Fruit fly (Drosophila melanogaster) whole organism, embryonic: ENCODE measurements around the gene Arp8.

Source experiments
- ATbp ChIP-seq: fragments of 200-800 bp; sonication (Bioruptor generic); optimal IDR thresholded peaks from 2 replicates; lab custom pipeline; 2017; ENCODE audit warnings: missing biosample characterization, mild to moderate bottlenecking, missing genetic modification characterization, missing genetic modification reagents
- Abd-B ChIP-seq: fragments of 200-800 bp; sonication (Bioruptor generic); optimal IDR thresholded peaks from 2 replicates; lab custom pipeline; 2018; ENCODE audit warnings: missing biosample characterization, mild to moderate bottlenecking, missing genetic modification characterization, moderate library complexity
- B-H1 ChIP-seq: fragments of 200-800 bp; sonication (Bioruptor generic); IDR thresholded peaks from 3 replicates; pipeline ENCODE4 v1.3.6; 2022; ENCODE audit warnings: missing biosample characterization, missing genetic modification characterization
- CG10147 ChIP-seq: fragments of 200-800 bp; sonication (Bioruptor generic); optimal IDR thresholded peaks from 2 replicates; lab custom pipeline; 2019; ENCODE audit warnings: missing biosample characterization, mild to moderate bottlenecking, missing genetic modification characterization, moderate library complexity
- CG10543 ChIP-seq: fragments of 200-800 bp; sonication (Bioruptor generic); optimal IDR thresholded peaks from 3 replicates; lab custom pipeline; 2017; ENCODE audit warnings: missing biosample characterization, mild to moderate bottlenecking, missing genetic modification characterization, moderate library complexity
- CG12391 ChIP-seq: fragments of 200-800 bp; sonication (Bioruptor generic); optimal IDR thresholded peaks from 3 replicates; lab custom pipeline; 2018; ENCODE audit warnings: missing biosample characterization, mild to moderate bottlenecking, missing genetic modification characterization, moderate library complexity
- CG1603 ChIP-seq: fragments of 200-800 bp; sonication (Bioruptor generic); optimal IDR thresholded peaks from 2 replicates; lab custom pipeline; 2019; ENCODE audit warnings: missing biosample characterization, mild to moderate bottlenecking, missing genetic modification characterization, moderate library complexity
- CG16815 ChIP-seq: fragments of 200-800 bp; sonication (Bioruptor generic); optimal IDR thresholded peaks from 3 replicates; lab custom pipeline; 2017; ENCODE audit warnings: missing biosample characterization, mild to moderate bottlenecking, missing genetic modification characterization
- CG16863 ChIP-seq: fragments of 200-800 bp; sonication (Bioruptor generic); optimal IDR thresholded peaks from 3 replicates; lab custom pipeline; 2016; ENCODE audit warnings: missing biosample characterization, missing genetic modification characterization
- CG17359 ChIP-seq: fragments of 200-800 bp; sonication (Bioruptor generic); optimal IDR thresholded peaks from 3 replicates; lab custom pipeline; 2018; ENCODE audit warnings: missing biosample characterization, mild to moderate bottlenecking, missing genetic modification characterization, moderate library complexity
- CG18599 ChIP-seq: fragments of 200-800 bp; sonication (Bioruptor generic); optimal IDR thresholded peaks from 3 replicates; lab custom pipeline; 2017; ENCODE audit warnings: missing biosample characterization, missing genetic modification characterization, mild to moderate bottlenecking, moderate library complexity, missing genetic modification reagents
- CG18619 ChIP-seq: fragments of 200-800 bp; sonication (Bioruptor generic); optimal IDR thresholded peaks from 3 replicates; lab custom pipeline; 2017; ENCODE audit warnings: missing biosample characterization, mild to moderate bottlenecking, missing genetic modification characterization
- CG2120 ChIP-seq: fragments of 200-800 bp; sonication (Bioruptor generic); optimal IDR thresholded peaks from 3 replicates; lab custom pipeline; 2016; ENCODE audit warnings: missing biosample characterization, missing genetic modification characterization
- CG32532 ChIP-seq: fragments of 200-800 bp; sonication (Bioruptor generic); IDR thresholded peaks from 2 replicates; pipeline ENCODE4 v1.3.6; 2022; ENCODE audit warnings: missing biosample characterization, missing genetic modification characterization
- CG3281 ChIP-seq: fragments of 200-800 bp; sonication (Bioruptor generic); optimal IDR thresholded peaks from 3 replicates; lab custom pipeline; 2017; ENCODE audit warnings: missing biosample characterization, mild to moderate bottlenecking, missing genetic modification characterization
- CG4424 ChIP-seq: fragments of 200-800 bp; sonication (Bioruptor generic); optimal IDR thresholded peaks from 3 replicates; lab custom pipeline; 2016; ENCODE audit warnings: missing biosample characterization, missing genetic modification characterization
- CG9817 ChIP-seq: fragments of 200-800 bp; sonication (Bioruptor generic); optimal IDR thresholded peaks from 2 replicates; lab custom pipeline; 2018; ENCODE audit warnings: missing biosample characterization, mild to moderate bottlenecking, missing genetic modification characterization, moderate library complexity
- Chrac-16 ChIP-seq: fragments of 200-800 bp; sonication (Bioruptor generic); optimal IDR thresholded peaks from 3 replicates; lab custom pipeline; 2016; ENCODE audit warnings: missing biosample characterization, missing genetic modification characterization
- Dip3 ChIP-seq: fragments of 200-800 bp; sonication (Bioruptor generic); optimal IDR thresholded peaks from 3 replicates; lab custom pipeline; 2016; ENCODE audit warnings: missing biosample characterization, missing genetic modification characterization
- Ets97D ChIP-seq: fragments of 200-800 bp; sonication (Bioruptor generic); optimal IDR thresholded peaks from 3 replicates; lab custom pipeline; 2016; ENCODE audit warnings: missing biosample characterization, missing genetic modification characterization
- Gug ChIP-seq: fragments of 200-800 bp; sonication (Bioruptor generic); IDR thresholded peaks from 4 replicates; pipeline ENCODE4 v1.3.6; 2022; ENCODE audit warnings: missing biosample characterization, missing genetic modification characterization
- Myb ChIP-seq: fragments of 200-800 bp; sonication (Bioruptor generic); optimal IDR thresholded peaks from 2 replicates; lab custom pipeline; 2016; ENCODE audit warnings: missing biosample characterization, missing genetic modification characterization
- Ravus ChIP-seq: fragments of 200-800 bp; sonication (Bioruptor generic); IDR thresholded peaks from 2 replicates; pipeline ENCODE4 v1.3.6; 2022; ENCODE audit warnings: missing biosample characterization, missing genetic modification characterization
- Side ChIP-seq: fragments of 200-800 bp; sonication (Bioruptor generic); optimal IDR thresholded peaks from 2 replicates; lab custom pipeline; 2016; ENCODE audit warnings: missing biosample characterization, missing genetic modification characterization
- ato ChIP-seq: fragments of 200-800 bp; sonication (Bioruptor generic); IDR thresholded peaks from 2 replicates; pipeline ENCODE4 v1.3.6; 2022; ENCODE audit warnings: missing biosample characterization, missing genetic modification characterization; ENCODE audit not compliant: partially characterized antibody
- bsh ChIP-seq, 2 experiments: fragments of 200-800 bp; sonication (Bioruptor generic); optimal IDR thresholded peaks; 2 replicates each; lab custom pipeline; 2017 to 2018; ENCODE audit warnings: mild to moderate bottlenecking in 2 of 2, missing biosample characterization in 2 of 2, missing genetic modification characterization in 2 of 2, moderate library complexity in 1 of 2
- chif ChIP-seq, 2 experiments: fragments of 200-800 bp; sonication (Bioruptor generic); optimal IDR thresholded peaks; 3 replicates each; lab custom pipeline; 2016; ENCODE audit warnings: missing biosample characterization in 2 of 2, missing genetic modification characterization in 2 of 2
- chinmo ChIP-seq: fragments of 200-800 bp; sonication (Bioruptor generic); IDR thresholded peaks from 4 replicates; pipeline ENCODE4 v1.3.6; 2022; ENCODE audit warnings: missing biosample characterization, missing genetic modification characterization; ENCODE audit not compliant: partially characterized antibody
- emc ChIP-seq: fragments of 200-800 bp; sonication (Bioruptor generic); optimal IDR thresholded peaks from 2 replicates; lab custom pipeline; 2016; ENCODE audit warnings: missing biosample characterization, missing genetic modification characterization
- fd102C ChIP-seq: fragments of 200-800 bp; sonication (Bioruptor generic); optimal IDR thresholded peaks from 2 replicates; lab custom pipeline; 2018; ENCODE audit warnings: missing biosample characterization, mild to moderate bottlenecking, missing genetic modification characterization, moderate library complexity
- grau ChIP-seq: fragments of 200-800 bp; optimal IDR thresholded peaks from 3 replicates; lab custom pipeline; 2019; ENCODE audit warnings: missing biosample characterization, mild to moderate bottlenecking, missing genetic modification characterization, moderate library complexity
- gsb-n ChIP-seq: fragments of 200-800 bp; sonication (Bioruptor generic); optimal IDR thresholded peaks from 3 replicates; lab custom pipeline; 2018; ENCODE audit warnings: missing biosample characterization, mild to moderate bottlenecking, missing genetic modification characterization
- ind ChIP-seq: fragments of 200-800 bp; sonication (Bioruptor generic); optimal IDR thresholded peaks from 3 replicates; lab custom pipeline; 2016; ENCODE audit warnings: missing biosample characterization, missing genetic modification characterization
- maf-S ChIP-seq: fragments of 200-800 bp; sonication (Bioruptor generic); optimal IDR thresholded peaks from 2 replicates; lab custom pipeline; 2016; ENCODE audit warnings: missing biosample characterization, missing genetic modification characterization
- nmo ChIP-seq: fragments of 200-800 bp; sonication (Bioruptor generic); optimal IDR thresholded peaks from 2 replicates; lab custom pipeline; 2018; ENCODE audit warnings: missing biosample characterization, mild to moderate bottlenecking, missing genetic modification characterization, moderate library complexity
- nom ChIP-seq: fragments of 200-800 bp; sonication (Bioruptor generic); optimal IDR thresholded peaks from 2 replicates; lab custom pipeline; 2017; ENCODE audit warnings: missing biosample characterization, missing genetic modification characterization, mild to moderate bottlenecking, moderate library complexity, missing genetic modification reagents
- org-1 ChIP-seq: fragments of 200-800 bp; sonication (Bioruptor generic); optimal IDR thresholded peaks from 2 replicates; lab custom pipeline; 2017; ENCODE audit warnings: missing biosample characterization, missing genetic modification characterization
- pb ChIP-seq: fragments of 200-800 bp; sonication (Bioruptor generic); optimal IDR thresholded peaks from 3 replicates; lab custom pipeline; 2016; ENCODE audit warnings: missing biosample characterization, missing genetic modification characterization
- phol ChIP-seq: fragments of 200-800 bp; sonication (Bioruptor generic); optimal IDR thresholded peaks from 3 replicates; lab custom pipeline; 2018; ENCODE audit warnings: missing biosample characterization, mild to moderate bottlenecking, missing genetic modification characterization, moderate library complexity
- pnt ChIP-seq: fragments of 200-800 bp; sonication (Bioruptor generic); optimal IDR thresholded peaks from 3 replicates; lab custom pipeline; 2016; ENCODE audit warnings: missing biosample characterization, missing genetic modification characterization
- sd ChIP-seq: fragments of 200-800 bp; sonication (Bioruptor generic); optimal IDR thresholded peaks from 3 replicates; lab custom pipeline; 2018; ENCODE audit warnings: missing biosample characterization, mild to moderate bottlenecking, missing genetic modification characterization, moderate library complexity
- so ChIP-seq: fragments of 200-800 bp; sonication (Bioruptor generic); IDR thresholded peaks from 3 replicates; pipeline ENCODE4 v1.3.6; 2022; ENCODE audit warnings: missing biosample characterization, missing genetic modification characterization
- stc ChIP-seq: fragments of 200-800 bp; sonication (Bioruptor generic); IDR thresholded peaks from 2 replicates; pipeline ENCODE4 v1.3.6; 2022; ENCODE audit warnings: missing biosample characterization, missing genetic modification characterization
- tin ChIP-seq: fragments of 200-800 bp; sonication (Bioruptor generic); optimal IDR thresholded peaks from 3 replicates; lab custom pipeline; 2016; ENCODE audit warnings: missing biosample characterization, missing genetic modification characterization
- tll ChIP-seq, 2 experiments: fragments of 200-800 bp in 1 of 2; fragments of >200 bp in 1 of 2; sonication (Bioruptor generic) in 1 of 2; optimal IDR thresholded peaks; 2 replicates each; lab custom pipeline; 2017 to 2019; ENCODE audit warnings: missing biosample characterization in 2 of 2, missing genetic modification characterization in 2 of 2, mild to moderate bottlenecking in 1 of 2, moderate library complexity in 1 of 2
- tx ChIP-seq: fragments of 200-800 bp; sonication (Bioruptor generic); optimal IDR thresholded peaks from 2 replicates; lab custom pipeline; 2016; ENCODE audit warnings: missing biosample characterization, missing genetic modification characterization
- zfh2 ChIP-seq: fragments of 200-800 bp; sonication (Bioruptor generic); optimal IDR thresholded peaks from 2 replicates; lab custom pipeline; 2016; ENCODE audit warnings: missing biosample characterization, missing genetic modification characterization

Gene Arp8

dm6 chrX:17881138-17882121 lies 20.8 kb upstream of the Arp8 start (continued):
- TF ChIP-seq so (GFP tag; lab: Robert Waterston, UW) (0 out of 3 replicates have a peak, but pooled peaks have one; percentile 43), CG16815 (peak; percentile 62), Side (peak; percentile 14), Chrac-16 (GFP tag; lab: Kevin White, UChicago) (peak; percentile 46), pb (peak; percentile 2), tx (GFP tag; lab: Kevin White, UChicago) (peak; percentile 16), CG18619 (GFP tag; lab: Kevin White, UChicago) (peak; percentile 16), CG2120 (peak; percentile 76), ato (GFP tag; lab: Robert Waterston, UW) (no peak), Ets97D (GFP tag; lab: Kevin White, UChicago) (no peak), tin (GFP tag; lab: Kevin White, UChicago) (peak; percentile 32), nom (GFP tag; lab: Kevin White, UChicago) (peak; percentile 71), gsb-n (tag; lab: Kevin White, UChicago) (no peak), ATbp (peak; percentile 20), pnt (GFP tag; lab: Kevin White, UChicago) (peak; percentile 32), org-1 (GFP tag; lab: Kevin White, UChicago) (no peak), emc (GFP tag; lab: Kevin White, UChicago) (peak; percentile 51), Gug (GFP tag; lab: Robert Waterston, UW) (peak; percentile 66; the same call in 3 of the 4 replicates), CG12391 (tag; lab: Kevin White, UChicago) (peak; percentile 29), maf-S (peak; percentile 36), phol (tag; lab: Kevin White, UChicago) (peak; percentile 51), CG10543 (GFP tag; lab: Kevin White, UChicago) (peak; percentile 14), CG10147 (no peak), CG18599 (GFP tag; lab: Kevin White, UChicago) (peak; percentile 69), Ravus (no peak), ind (GFP tag; lab: Kevin White, UChicago) (peak; percentile 80), CG3281 (peak; percentile 71), CG17359 (tag; lab: Kevin White, UChicago) (peak; percentile 55), grau (peak; percentile 88), Dip3 (peak; percentile 82), CG9817 (tag; lab: Kevin White, UChicago) (peak; percentile 64), tll (GFP tag; optimal IDR thresholded peaks at IDR 0.05; lab: Kevin White, UChicago) (no peak), zfh2 (GFP tag; lab: Kevin White, UChicago) (peak; percentile 89), Abd-B (GFP tag; lab: Kevin White, UChicago) (peak; percentile 32), stc (peak; percentile 47; the same call in 1 of the 2 replicates), chif (GFP tag; optimal IDR thresholded peaks at IDR 0.05; lab: Kevin White, UChicago) (peak in 1 of 2 experiments; percentile 15), chinmo (GFP tag; lab: Robert Waterston, UW) (0 out of 4 replicates have a peak, but pooled peaks have one; percentile 16), CG4424 (GFP tag; lab: Kevin White, UChicago) (peak; percentile 33), CG32532 (GFP tag; lab: Robert Waterston, UW) (peak; percentile 74), CG16863 (peak; percentile 39), fd102C (GFP tag; lab: Kevin White, UChicago) (no peak), sd (tag; lab: Kevin White, UChicago) (peak; percentile 75), nmo (peak; percentile 16), Myb (peak; percentile 44), CG1603 (tag; lab: Kevin White, UChicago) (peak; percentile 53), bsh (GFP tag; optimal IDR thresholded peaks at IDR 0.05; lab: Kevin White, UChicago) (peak in 1 of 2 experiments; percentile 10), B-H1 (GFP tag; lab: Robert Waterston, UW) (peak; percentile 38; the same call in 1 of the 3 replicates)
